Worm (Caenorhabditis elegans) whole organism, L2 larva: ENCODE data around the gene ceh-90.

Experiments
- C34F6.9 ChIP-seq: fragments of 150-350 bp; optimal IDR thresholded peaks from 2 replicates; lab custom pipeline; 2014; ENCODE audit warnings: missing biosample characterization, missing genetic modification characterization
- R02D3.7 ChIP-seq: fragments of 150-350 bp; optimal IDR thresholded peaks from 2 replicates; lab custom pipeline; 2014; ENCODE audit warnings: missing biosample characterization, missing genetic modification characterization
- Y55F3AM.14 ChIP-seq: fragments of 200-800 bp; sonication (Bioruptor generic); optimal IDR thresholded peaks from 2 replicates; lab custom pipeline; 2018; ENCODE audit warnings: mild to moderate bottlenecking, missing genetic modification characterization, missing compliant biosample characterization
- aly-2 ChIP-seq: fragments of 150-350 bp; optimal IDR thresholded peaks from 2 replicates; lab custom pipeline; 2014; ENCODE audit warnings: missing biosample characterization, missing genetic modification characterization
- ama-1 ChIP-seq: fragments of 150-350 bp; optimal IDR thresholded peaks from 2 replicates; lab custom pipeline; 2018; ENCODE audit warnings: inconsistent platforms
- blmp-1 ChIP-seq: sonication (generic microtip); optimal IDR thresholded peaks from 2 replicates; lab custom pipeline; 2017; ENCODE audit warnings: missing genetic modification characterization, mild to moderate bottlenecking, missing compliant biosample characterization, antibody characterized with exemption, moderate library complexity; ENCODE audit not compliant: insufficient read depth
- ceh-16 ChIP-seq: fragments of 150-350 bp; optimal IDR thresholded peaks from 2 replicates; lab custom pipeline; 2014; ENCODE audit warnings: missing biosample characterization, missing genetic modification characterization
- ceh-82 ChIP-seq: fragments of 150-350 bp; optimal IDR thresholded peaks from 2 replicates; lab custom pipeline; 2014; ENCODE audit warnings: missing biosample characterization, missing genetic modification characterization
- crh-2 ChIP-seq: sonication (generic microtip); optimal IDR thresholded peaks from 2 replicates; lab custom pipeline; 2017; ENCODE audit warnings: missing biosample characterization, missing genetic modification characterization
- dmd-4 ChIP-seq: sonication (generic microtip); optimal IDR thresholded peaks from 2 replicates; lab custom pipeline; 2017; ENCODE audit warnings: missing biosample characterization, missing genetic modification characterization
- egl-27 ChIP-seq: sonication (generic microtip); optimal IDR thresholded peaks from 3 replicates; lab custom pipeline; 2017; ENCODE audit warnings: missing biosample characterization, missing genetic modification reagents, missing genetic modification characterization
- elt-3 ChIP-seq: sonication (generic microtip); optimal IDR thresholded peaks from 2 replicates; lab custom pipeline; 2017; ENCODE audit warnings: missing biosample characterization, missing genetic modification characterization
- lin-13 ChIP-seq: fragments of 150-350 bp; optimal IDR thresholded peaks from 2 replicates; lab custom pipeline; 2014; ENCODE audit warnings: missing biosample characterization, missing genetic modification reagents, missing genetic modification characterization
- lsy-2 ChIP-seq, 2 experiments: fragments of 150-350 bp in 1 of 2; sonication (generic microtip) in 1 of 2; optimal IDR thresholded peaks; 2 replicates each; lab custom pipeline; 2014 to 2017; ENCODE audit warnings: missing biosample characterization in 2 of 2, missing genetic modification characterization in 2 of 2
- mab-5 ChIP-seq: fragments of 150-350 bp; optimal IDR thresholded peaks from 2 replicates; lab custom pipeline; 2014; ENCODE audit warnings: missing biosample characterization, missing genetic modification characterization
- mbf-1 ChIP-seq: sonication (generic microtip); optimal IDR thresholded peaks from 2 replicates; lab custom pipeline; 2017; ENCODE audit warnings: missing biosample characterization, missing genetic modification characterization
- nhr-10 ChIP-seq: sonication (generic microtip); optimal IDR thresholded peaks from 2 replicates; lab custom pipeline; 2017; ENCODE audit warnings: missing biosample characterization, missing genetic modification characterization
- nhr-11 ChIP-seq: fragments of 150-350 bp; optimal IDR thresholded peaks from 2 replicates; lab custom pipeline; 2014; ENCODE audit warnings: missing biosample characterization, missing genetic modification characterization
- nhr-129 ChIP-seq: fragments of 150-350 bp; optimal IDR thresholded peaks from 2 replicates; lab custom pipeline; 2014; ENCODE audit warnings: missing biosample characterization, missing genetic modification characterization
- nhr-21 ChIP-seq: fragments of 150-350 bp; optimal IDR thresholded peaks from 2 replicates; lab custom pipeline; 2014; ENCODE audit warnings: missing biosample characterization, missing genetic modification characterization
- nhr-23 ChIP-seq: fragments of 150-350 bp; optimal IDR thresholded peaks from 2 replicates; lab custom pipeline; 2014; ENCODE audit warnings: missing biosample characterization, missing genetic modification reagents, missing genetic modification characterization
- nhr-237 ChIP-seq: fragments of 150-350 bp; optimal IDR thresholded peaks from 2 replicates; lab custom pipeline; 2014; ENCODE audit warnings: missing biosample characterization, missing genetic modification characterization
- nhr-25 ChIP-seq: fragments of 150-350 bp; sonication (generic microtip); optimal IDR thresholded peaks from 3 replicates; lab custom pipeline; 2014; ENCODE audit warnings: missing biosample characterization, missing genetic modification characterization
- nhr-77 ChIP-seq: fragments of 150-350 bp; optimal IDR thresholded peaks from 2 replicates; lab custom pipeline; 2014; ENCODE audit warnings: missing biosample characterization, missing genetic modification characterization
- peb-1 ChIP-seq: fragments of 150-350 bp; optimal IDR thresholded peaks from 2 replicates; lab custom pipeline; 2014; ENCODE audit warnings: missing biosample characterization, missing genetic modification characterization
- sma-9 ChIP-seq, 2 experiments: fragments of 150-350 bp in 1 of 2; sonication (generic microtip) in 1 of 2; optimal IDR thresholded peaks; 2 replicates each; lab custom pipeline; 2014 to 2016; ENCODE audit warnings: missing genetic modification characterization in 2 of 2, mild to moderate bottlenecking in 1 of 2, missing biosample characterization in 1 of 2, missing compliant biosample characterization in 1 of 2, missing genetic modification reagents in 1 of 2, moderate library complexity in 1 of 2
- snpc-4 ChIP-seq: fragments of 150-350 bp; optimal IDR thresholded peaks from 2 replicates; lab custom pipeline; 2014; ENCODE audit warnings: missing biosample characterization, missing genetic modification characterization
- unc-39 ChIP-seq: fragments of 150-350 bp; optimal IDR thresholded peaks from 2 replicates; lab custom pipeline; 2014; ENCODE audit warnings: missing biosample characterization, missing genetic modification characterization
- unc-55 ChIP-seq: fragments of 150-350 bp; sonication (generic microtip); optimal IDR thresholded peaks from 3 replicates; lab custom pipeline; 2014; ENCODE audit warnings: missing biosample characterization, missing genetic modification reagents, missing genetic modification characterization
- unc-62 ChIP-seq: fragments of 150-350 bp; optimal IDR thresholded peaks from 2 replicates; lab custom pipeline; 2014; ENCODE audit warnings: missing biosample characterization, missing genetic modification reagents, missing genetic modification characterization
- ztf-1 ChIP-seq: fragments of 200-800 bp; sonication (Bioruptor generic); conservative IDR thresholded peaks from 2 replicates; pipeline ENCODE4 v1.3.6; 2022; ENCODE audit warnings: missing genetic modification characterization, missing compliant biosample characterization
- ztf-11 ChIP-seq: sonication (generic microtip); optimal IDR thresholded peaks from 2 replicates; lab custom pipeline; 2017; ENCODE audit warnings: missing biosample characterization, missing genetic modification characterization
- ztf-4 ChIP-seq: fragments of 150-350 bp; optimal IDR thresholded peaks from 2 replicates; lab custom pipeline; 2014; ENCODE audit warnings: missing biosample characterization, missing genetic modification characterization

The ceh-90 gene

ce11 chrX:14145634-14146033, 11.2 kb downstream of the ceh-90 start:
- TF ChIP-seq unc-39 (tag; lab: Kevin White, UChicago) (no peak), ztf-11 (tag; lab: Kevin White, UChicago) (no peak), ztf-1 (GFP tag; lab: Robert Waterston, UW) (no peak), crh-2 (tag; lab: Kevin White, UChicago) (peak; percentile 16), egl-27 (tag; lab: Kevin White, UChicago) (no peak), dmd-4 (tag; lab: Kevin White, UChicago) (no peak), nhr-129 (tag; lab: Kevin White, UChicago) (peak; percentile 35), R02D3.7 (tag; lab: Kevin White, UChicago) (no peak), ztf-4 (no peak), nhr-10 (no peak), blmp-1 (tag; lab: Kevin White, UChicago) (no peak), nhr-21 (tag; lab: Kevin White, UChicago) (no peak), unc-55 (GFP tag; lab: Kevin White, UChicago) (no peak), mab-5 (tag; lab: Kevin White, UChicago) (no peak), mbf-1 (no peak), Y55F3AM.14 (no peak)
- TF ChIP-seq, all 48 proteins: peak for 2

- no peak for TF ChIP-seq sma-9 (GFP tag; optimal IDR thresholded peaks at IDR 0.05; lab: Kevin White, UChicago)
- no peak for TF ChIP-seq sma-9 (tag; optimal IDR thresholded peaks at IDR 0.05; lab: Kevin White, UChicago)
- TF ChIP-seq nhr-23 (tag; lab: Kevin White, UChicago) = no peak
- no peak for TF ChIP-seq aly-2 (tag; lab: Kevin White, UChicago)
- no peak for TF ChIP-seq elt-3 (tag; lab: Kevin White, UChicago)
- TF ChIP-seq nhr-21 (tag; lab: Kevin White, UChicago) = no peak
- TF ChIP-seq unc-39 (tag; lab: Kevin White, UChicago) = no peak
- no peak for TF ChIP-seq ama-1
- no peak for TF ChIP-seq ztf-11 (tag; lab: Kevin White, UChicago)
- no peak for TF ChIP-seq ztf-1 (GFP tag; lab: Robert Waterston, UW)
- TF ChIP-seq snpc-4 = no peak
- no peak for TF ChIP-seq nhr-11 (tag; lab: Kevin White, UChicago)
- no peak for TF ChIP-seq ceh-82
Observed at ce11 chrX:14141896-14142392, 14.9 kb downstream of the ceh-90 start, which contains the start of gene ceh-89. Gene ceh-89, plus strand, starts transcription at chrX:14141946.

ce11 chrX:14141344-14141841, 15.4 kb downstream of the ceh-90 start:
- peak; percentile 24 for TF ChIP-seq C34F6.9 (tag; lab: Kevin White, UChicago)
- TF ChIP-seq egl-27 (tag; lab: Kevin White, UChicago) = no peak
- no peak for TF ChIP-seq blmp-1 (tag; lab: Kevin White, UChicago)

ce11 chrX:14140040-14140439, 16.8 kb downstream of the ceh-90 start, which contains the start of gene nkat-1:
Gene nkat-1, minus strand, starts transcription at chrX:14140140.
- TF ChIP-seq ama-1 (no peak), egl-27 (tag; lab: Kevin White, UChicago) (no peak), lin-13 (GFP tag; lab: Kevin White, UChicago) (no peak), R02D3.7 (tag; lab: Kevin White, UChicago) (no peak), ceh-16 (tag; lab: Kevin White, UChicago) (no peak), unc-62 (GFP tag; lab: Kevin White, UChicago) (no peak), nhr-21 (tag; lab: Kevin White, UChicago) (no peak), nhr-237 (tag; lab: Kevin White, UChicago) (no peak), nhr-11 (tag; lab: Kevin White, UChicago) (no peak), peb-1 (tag; lab: Kevin White, UChicago) (no peak), sma-9 (GFP tag; optimal IDR thresholded peaks at IDR 0.05; lab: Kevin White, UChicago) (no peak), sma-9 (tag; optimal IDR thresholded peaks at IDR 0.05; lab: Kevin White, UChicago) (no peak), lsy-2 (tag; optimal IDR thresholded peaks at IDR 0.05; lab: Kevin White, UChicago) (no peak), elt-3 (tag; lab: Kevin White, UChicago) (no peak), C34F6.9 (tag; lab: Kevin White, UChicago) (no peak), Y55F3AM.14 (no peak), ztf-11 (tag; lab: Kevin White, UChicago) (no peak), nhr-77 (tag; lab: Kevin White, UChicago) (no peak), nhr-25 (tag; lab: Kevin White, UChicago) (no peak)
